Worm (Caenorhabditis elegans): ENCODE data around the gene F43D2.6.
A peak's percentile ranks its signal among the peaks of the same experiment; 100 is the strongest.

F43D2.6 gene

DNA sequence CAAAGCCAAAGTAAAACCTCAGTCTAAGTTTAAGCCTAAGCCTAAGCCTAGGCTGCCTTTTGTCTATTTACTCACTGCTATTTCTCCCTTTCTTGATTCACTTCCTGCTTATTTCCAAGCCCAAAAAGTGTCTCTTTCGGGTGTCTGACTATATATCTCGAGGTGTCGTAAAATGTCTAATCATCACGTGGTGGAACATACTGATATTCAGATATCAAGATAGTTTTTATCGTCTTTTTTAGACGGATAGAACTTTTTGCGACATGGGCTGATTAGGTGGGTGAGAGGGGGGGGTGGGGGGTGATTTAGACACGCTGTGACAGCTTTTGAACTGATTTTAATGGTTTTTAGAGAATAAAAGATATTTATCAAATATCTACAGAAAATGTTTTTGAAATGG, 22.0 kb upstream of the F43D2.6 start:
- TF ChIP-seq ama-1 (optimal IDR thresholded peaks at IDR 0.05) (no peak), lin-11 (tag; optimal IDR thresholded peaks at IDR 0.05) (no peak), pha-2 (tag; optimal IDR thresholded peaks at IDR 0.05) (no peak), ceh-34 (tag; optimal IDR thresholded peaks at IDR 0.05) (no peak), K09A11.1 (tag; optimal IDR thresholded peaks at IDR 0.05; ENCODE audit: insufficient read depth) (no peak), pqm-1 (tag; optimal IDR thresholded peaks at IDR 0.05) (no peak), tbx-2 (tag; optimal IDR thresholded peaks at IDR 0.05) (no peak), ceh-19 (GFP tag; optimal IDR thresholded peaks at IDR 0.05) (no peak), odd-2 (tag; optimal IDR thresholded peaks at IDR 0.05) (no peak), hlh-30 (tag; optimal IDR thresholded peaks at IDR 0.05; ENCODE audit: insufficient read depth) (no peak)

DNA sequence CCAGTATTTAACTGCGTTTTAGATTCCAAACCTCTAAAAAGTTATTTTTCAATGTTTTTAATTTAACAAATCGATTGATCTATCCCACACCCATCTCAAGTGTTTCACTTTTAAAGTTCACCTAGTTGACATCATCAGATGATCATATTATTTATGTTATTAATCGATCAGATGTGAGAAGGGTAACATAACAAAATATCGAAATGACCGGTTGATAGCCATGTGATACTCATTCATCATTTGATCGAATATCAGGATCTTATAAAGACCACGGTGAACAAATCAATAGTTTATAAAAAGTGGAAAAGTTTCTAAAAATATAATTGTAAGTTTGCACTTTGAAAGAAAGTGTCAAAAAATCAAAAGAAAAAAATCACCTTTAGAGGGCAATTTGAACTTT, 20.7 kb upstream of the F43D2.6 start:
- TF ChIP-seq nhr-11 (tag; optimal IDR thresholded peaks at IDR 0.05), result no peak
- TF ChIP-seq ceh-30 (tag; optimal IDR thresholded peaks at IDR 0.05), result no peak
- TF ChIP-seq mec-3 (tag; optimal IDR thresholded peaks at IDR 0.05; ENCODE audit: borderline replicate concordance), result no peak
- TF ChIP-seq K09A11.1 (tag; optimal IDR thresholded peaks at IDR 0.05; ENCODE audit: insufficient read depth), result no peak
- TF ChIP-seq ceh-2 (tag; optimal IDR thresholded peaks at IDR 0.05), result no peak
- no peak for TF ChIP-seq zip-5 (tag; optimal IDR thresholded peaks at IDR 0.05)
- TF ChIP-seq ceh-31 (tag; optimal IDR thresholded peaks at IDR 0.05), result no peak
- no peak for TF ChIP-seq dve-1 (tag; optimal IDR thresholded peaks at IDR 0.05)
- TF ChIP-seq gmeb-2 (tag; optimal IDR thresholded peaks at IDR 0.05), result no peak
- TF ChIP-seq madf-2 (tag; optimal IDR thresholded peaks at IDR 0.05), result no peak

- no peak for TF ChIP-seq fkh-10 (GFP tag; optimal IDR thresholded peaks at IDR 0.05)
- peak; percentile 45 for TF ChIP-seq unc-42 (tag; optimal IDR thresholded peaks at IDR 0.05)
- no peak for TF ChIP-seq unc-55 (GFP tag; optimal IDR thresholded peaks at IDR 0.05)
Measured at ce11 chrV:14650631-14651030, 15.7 kb upstream of the F43D2.6 start.

- peak; percentile 72 for TF ChIP-seq hlh-30 (tag; optimal IDR thresholded peaks at IDR 0.05; ENCODE audit: insufficient read depth)
- TF ChIP-seq che-1 (tag; optimal IDR thresholded peaks at IDR 0.05), result no peak
Measured at ce11 chrV:14649929-14650328, 14.9 kb upstream of the F43D2.6 start.

DNA sequence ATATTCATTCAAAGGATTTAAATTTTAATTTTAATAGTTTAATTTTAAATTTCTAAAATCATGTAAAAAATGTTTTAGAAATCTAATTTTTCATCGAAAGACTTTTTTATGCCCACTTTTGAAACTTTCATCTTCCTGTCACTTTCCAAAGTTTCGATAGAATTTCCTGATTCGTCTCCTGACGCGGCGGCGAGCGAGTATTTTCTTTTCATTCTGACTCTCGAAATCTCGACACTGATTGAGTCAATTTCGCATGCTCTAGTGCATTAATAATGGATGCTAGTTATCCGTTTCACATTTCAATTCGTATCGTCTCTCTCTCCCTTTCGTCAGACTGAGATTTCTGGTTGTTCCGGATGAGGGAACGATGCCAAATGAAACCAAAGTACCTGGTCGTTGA, 13.8 kb upstream of the F43D2.6 start:
- TF ChIP-seq pat-9 (tag; optimal IDR thresholded peaks at IDR 0.05) (no peak), zip-5 (tag; optimal IDR thresholded peaks at IDR 0.05) (no peak), unc-42 (tag; optimal IDR thresholded peaks at IDR 0.05) (peak; percentile 30), ceh-31 (tag; optimal IDR thresholded peaks at IDR 0.05) (peak; percentile 9), unc-86 (tag; optimal IDR thresholded peaks at IDR 0.05) (no peak), ceh-30 (tag; optimal IDR thresholded peaks at IDR 0.05) (no peak)

ce11 chrV:14645817-14646789, 11.1 kb upstream of the F43D2.6 start, which contains the start of the genes rfc-1 and pmp-3:
Gene rfc-1, minus strand, starts transcription at chrV:14645979.
Gene pmp-3, plus strand, starts transcription at chrV:14646739.
- TF ChIP-seq T23F11.4 (GFP tag; optimal IDR thresholded peaks at IDR 0.05) (no peak), ceh-31 (tag; optimal IDR thresholded peaks at IDR 0.05) (peak; percentile 15), nfya-1 (tag; optimal IDR thresholded peaks at IDR 0.05) (peak; percentile 18)

- TF ChIP-seq ref-2 (tag; optimal IDR thresholded peaks at IDR 0.05), result no peak
- no peak for TF ChIP-seq ceh-48 (tag; optimal IDR thresholded peaks at IDR 0.05)
- TF ChIP-seq ceh-24 (tag; optimal IDR thresholded peaks at IDR 0.05), result no peak
- no peak for TF ChIP-seq madf-2 (tag; optimal IDR thresholded peaks at IDR 0.05)
- TF ChIP-seq ceh-30 (tag; optimal IDR thresholded peaks at IDR 0.05), result no peak
- no peak for TF ChIP-seq ceh-6 (GFP tag; optimal IDR thresholded peaks at IDR 0.05)
- no peak for TF ChIP-seq pqm-1 (tag; optimal IDR thresholded peaks at IDR 0.05)
- no peak for TF ChIP-seq ceh-19 (GFP tag; optimal IDR thresholded peaks at IDR 0.05)
- no peak for TF ChIP-seq ttx-3 (tag; optimal IDR thresholded peaks at IDR 0.05)
- no peak for TF ChIP-seq unc-86 (tag; optimal IDR thresholded peaks at IDR 0.05)
- no peak for TF ChIP-seq syd-9 (tag; optimal IDR thresholded peaks at IDR 0.05)
- no peak for TF ChIP-seq unc-55 (GFP tag; optimal IDR thresholded peaks at IDR 0.05)
- no peak for TF ChIP-seq npax-4 (tag; optimal IDR thresholded peaks at IDR 0.05)
- TF ChIP-seq pax-1 (tag; optimal IDR thresholded peaks at IDR 0.05), result no peak
- TF ChIP-seq mec-3 (tag; optimal IDR thresholded peaks at IDR 0.05; ENCODE audit: borderline replicate concordance), result no peak
- no peak for TF ChIP-seq rnt-1 (tag; optimal IDR thresholded peaks at IDR 0.05)
Measured at ce11 chrV:14642016-14642415, 7.0 kb upstream of the F43D2.6 start.

Data from whole organism, late embryonic.